Fruit fly (Drosophila melanogaster) whole organism, embryonic: ENCODE results near the gene CG43993.

ENCODE experiments used
- Bdp1 ChIP-seq: fragments of 200-800 bp; sonication (Bioruptor generic); optimal IDR thresholded peaks from 3 replicates; lab custom pipeline; 2016; ENCODE audit warnings: missing biosample characterization, missing genetic modification characterization
- CG6272 ChIP-seq: fragments of 200-800 bp; sonication (Bioruptor generic); IDR thresholded peaks from 2 replicates; pipeline ENCODE4 v1.3.6; 2022; ENCODE audit warnings: missing biosample characterization, missing genetic modification characterization
- Dip2 ChIP-seq: fragments of 200-800 bp; sonication (Bioruptor generic); IDR thresholded peaks from 2 replicates; pipeline ENCODE4 v1.3.6; 2022; ENCODE audit warnings: missing biosample characterization, missing genetic modification characterization
- Hand ChIP-seq: fragments of 200-800 bp; sonication (Bioruptor generic); optimal IDR thresholded peaks from 2 replicates; lab custom pipeline; 2017; ENCODE audit warnings: mild to moderate bottlenecking, missing biosample characterization, missing genetic modification reagents, missing genetic modification characterization
- Lim3 ChIP-seq: fragments of 200-800 bp; sonication (Bioruptor generic); IDR thresholded peaks from 2 replicates; pipeline ENCODE4 v1.3.6; 2022; ENCODE audit warnings: missing biosample characterization, missing genetic modification characterization
- NFAT ChIP-seq: fragments of 200-800 bp; sonication (Bioruptor generic); IDR thresholded peaks from 2 replicates; pipeline ENCODE4 v1.3.6; 2022; ENCODE audit warnings: missing biosample characterization, missing genetic modification characterization
- aop ChIP-seq: fragments of 200-800 bp; sonication (Bioruptor generic); IDR thresholded peaks from 2 replicates; pipeline ENCODE4 v1.3.6; 2022; ENCODE audit warnings: missing biosample characterization, missing genetic modification characterization
- lola ChIP-seq, 3 experiments: fragments of >200 bp in 2 of 3; fragments of 200-800 bp in 1 of 3; sonication (Bioruptor generic) in 1 of 3; optimal IDR thresholded peaks; 2 replicates each; lab custom pipeline; 2017 to 2019; ENCODE audit warnings: missing biosample characterization in 3 of 3, missing genetic modification characterization in 3 of 3, mild to moderate bottlenecking in 1 of 3, moderate library complexity in 1 of 3
- ssp ChIP-seq: fragments of 200-800 bp; sonication (Bioruptor generic); IDR thresholded peaks from 2 replicates; pipeline ENCODE4 v1.3.6; 2022; ENCODE audit warnings: missing biosample characterization, missing genetic modification characterization

- TF ChIP-seq NFAT (GFP tag; lab: Robert Waterston, UW) (no peak), Bdp1 (GFP tag; lab: Kevin White, UChicago) (peak; percentile 13), CG6272 (GFP tag; lab: Robert Waterston, UW) (no peak), lola (GFP tag; optimal IDR thresholded peaks at IDR 0.05; lab: Kevin White, UChicago) (peak in 1 of 3 experiments; percentile 79), Dip2 (GFP tag; lab: Robert Waterston, UW) (no peak), Lim3 (GFP tag; lab: Robert Waterston, UW) (no peak), Hand (GFP tag; lab: Kevin White, UChicago) (no peak), aop (GFP tag; lab: Robert Waterston, UW) (no peak), ssp (GFP tag; lab: Robert Waterston, UW) (peak; percentile 72)
These were observed 45.0 kb downstream of the CG43993 start for dm6 chr3L:12077348-12077747.
